Worm (Caenorhabditis elegans) whole organism, late embryonic: ENCODE results near the gene nhr-268.

ENCODE experiments used
- ahr-1 ChIP-seq: sonication (generic microtip); optimal IDR thresholded peaks from 2 replicates; lab custom pipeline; 2016; ENCODE audit warnings: missing genetic modification characterization, missing compliant biosample characterization
- ama-1 ChIP-seq: fragments of 150-350 bp; optimal IDR thresholded peaks from 2 replicates; lab custom pipeline; 2014
- ceh-2 ChIP-seq: sonication (generic microtip); optimal IDR thresholded peaks from 2 replicates; lab custom pipeline; 2016; ENCODE audit warnings: missing genotype, missing genetic modification characterization, missing compliant biosample characterization
- nfya-1 ChIP-seq: sonication (generic microtip); optimal IDR thresholded peaks from 2 replicates; lab custom pipeline; 2017; ENCODE audit warnings: missing genetic modification characterization, mild to moderate bottlenecking, missing compliant biosample characterization, antibody characterized with exemption, moderate library complexity
- nhr-11 ChIP-seq: fragments of 150-350 bp; optimal IDR thresholded peaks from 2 replicates; lab custom pipeline; 2014; ENCODE audit warnings: missing biosample characterization, missing genetic modification characterization
- pax-1 ChIP-seq: fragments of 150-350 bp; optimal IDR thresholded peaks from 2 replicates; lab custom pipeline; 2014; ENCODE audit warnings: missing biosample characterization, missing genetic modification characterization
- pha-4 ChIP-seq: fragments of 150-350 bp; optimal IDR thresholded peaks from 2 replicates; lab custom pipeline; 2018; ENCODE audit warnings: missing biosample characterization, missing genetic modification reagents, missing genetic modification characterization
- pqm-1 ChIP-seq: sonication (generic microtip); optimal IDR thresholded peaks from 2 replicates; lab custom pipeline; 2016; ENCODE audit warnings: missing genetic modification characterization, missing compliant biosample characterization
- ref-2 ChIP-seq: sonication (generic microtip); optimal IDR thresholded peaks from 2 replicates; lab custom pipeline; 2016; ENCODE audit warnings: missing genetic modification characterization, missing compliant biosample characterization
- sdc-2 ChIP-seq: sonication (generic microtip); optimal IDR thresholded peaks from 2 replicates; lab custom pipeline; 2016; ENCODE audit warnings: missing genotype, missing genetic modification characterization, missing compliant biosample characterization
- sox-4 ChIP-seq: sonication (generic microtip); optimal IDR thresholded peaks from 2 replicates; lab custom pipeline; 2017; ENCODE audit warnings: mild to moderate bottlenecking, missing genetic modification characterization, inconsistent platforms, missing compliant biosample characterization
- unc-3 ChIP-seq, 2 experiments: fragments of 200-800 bp in 1 of 2; sonication (Bioruptor generic) in 1 of 2; sonication (generic microtip) in 1 of 2; conservative IDR thresholded peaks in 1 of 2; optimal IDR thresholded peaks in 1 of 2; 2 replicates each; pipeline versions ENCODE4 v1.3.6 to Lab custom; 2016 to 2022; ENCODE audit warnings: missing compliant biosample characterization in 2 of 2, missing genetic modification characterization in 2 of 2, missing genetic modification reagents in 1 of 2
- ztf-16 ChIP-seq: sonication (generic microtip); optimal IDR thresholded peaks from 2 replicates; lab custom pipeline; 2017; ENCODE audit warnings: missing genetic modification characterization, missing compliant biosample characterization

- TF ChIP-seq ama-1 (lab: Kevin White, UChicago) (no peak), ceh-2 (tag; lab: Kevin White, UChicago) (no peak), nfya-1 (tag; lab: Kevin White, UChicago) (no peak), ztf-16 (tag; lab: Kevin White, UChicago) (no peak), ref-2 (tag; lab: Kevin White, UChicago) (no peak), nhr-11 (tag; lab: Kevin White, UChicago) (no peak), pha-4 (tag; lab: Kevin White, UChicago) (no peak), sdc-2 (tag; lab: Kevin White, UChicago) (no peak), sox-4 (tag; lab: Kevin White, UChicago) (no peak), pqm-1 (tag; lab: Kevin White, UChicago) (no peak), ahr-1 (tag; lab: Kevin White, UChicago) (no peak), unc-3 (GFP tag; conservative IDR thresholded peaks at IDR 0.05; lab: Robert Waterston, UW) (no peak), unc-3 (tag; optimal IDR thresholded peaks at IDR 0.05; lab: Kevin White, UChicago) (no peak), pax-1 (tag; lab: Kevin White, UChicago) (no peak)
Measured at ce11 chrV:15715636-15716035, 25.6 kb downstream of the nhr-268 start.
